Worm (Caenorhabditis elegans): ENCODE measurements around the gene K09H11.4.

Gene K09H11.4

DNA sequence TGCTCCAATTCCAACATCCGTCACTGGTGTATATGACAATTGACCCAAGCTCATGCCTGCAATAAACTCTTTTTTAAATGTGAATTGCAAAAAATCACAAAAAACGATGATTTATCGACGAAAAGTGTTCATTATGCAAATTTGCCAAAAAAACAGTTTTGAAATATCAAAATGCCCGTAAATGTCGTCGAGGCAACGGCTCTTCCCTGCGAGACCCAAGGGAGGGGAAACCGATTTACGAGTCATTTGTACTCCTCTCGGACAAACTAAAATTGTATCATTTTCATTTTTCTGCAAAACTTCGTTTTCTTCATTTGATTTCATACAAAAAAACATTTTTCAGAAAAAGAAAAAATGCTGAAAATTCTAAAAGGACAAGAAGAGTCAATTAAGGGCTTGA lies 41.8 kb downstream of the K09H11.4 start, which contains the start of the genes hmgs-1 and F25B4.4 (continued):
- TF ChIP-seq nfya-1 (tag; optimal IDR thresholded peaks at IDR 0.05) (peak; percentile 81), nhr-11 (tag; optimal IDR thresholded peaks at IDR 0.05) (no peak), Y22D7AL.16 (tag; optimal IDR thresholded peaks at IDR 0.05) (no peak), ceh-30 (tag; optimal IDR thresholded peaks at IDR 0.05) (no peak), ceh-48 (tag; optimal IDR thresholded peaks at IDR 0.05) (no peak), pha-2 (tag; optimal IDR thresholded peaks at IDR 0.05) (no peak), syd-9 (tag; optimal IDR thresholded peaks at IDR 0.05) (no peak), fax-1 (tag; optimal IDR thresholded peaks at IDR 0.05) (no peak), fkh-10 (GFP tag; optimal IDR thresholded peaks at IDR 0.05) (no peak), ets-4 (tag; optimal IDR thresholded peaks at IDR 0.05) (no peak), pax-1 (tag; optimal IDR thresholded peaks at IDR 0.05) (peak; percentile 35), ceh-2 (tag; optimal IDR thresholded peaks at IDR 0.05) (peak; percentile 13), pros-1 (tag; optimal IDR thresholded peaks at IDR 0.05) (no peak), elt-2 (tag; optimal IDR thresholded peaks at IDR 0.05) (peak; percentile 23), madf-2 (tag; optimal IDR thresholded peaks at IDR 0.05) (no peak), lim-6 (tag; optimal IDR thresholded peaks at IDR 0.05) (no peak), ceh-24 (tag; optimal IDR thresholded peaks at IDR 0.05) (no peak), sdc-2 (tag; optimal IDR thresholded peaks at IDR 0.05) (no peak), K09A11.1 (tag; optimal IDR thresholded peaks at IDR 0.05; ENCODE audit: insufficient read depth) (peak; percentile 9), fkh-6 (tag; optimal IDR thresholded peaks at IDR 0.05) (no peak), lin-11 (tag; optimal IDR thresholded peaks at IDR 0.05) (no peak)

DNA sequence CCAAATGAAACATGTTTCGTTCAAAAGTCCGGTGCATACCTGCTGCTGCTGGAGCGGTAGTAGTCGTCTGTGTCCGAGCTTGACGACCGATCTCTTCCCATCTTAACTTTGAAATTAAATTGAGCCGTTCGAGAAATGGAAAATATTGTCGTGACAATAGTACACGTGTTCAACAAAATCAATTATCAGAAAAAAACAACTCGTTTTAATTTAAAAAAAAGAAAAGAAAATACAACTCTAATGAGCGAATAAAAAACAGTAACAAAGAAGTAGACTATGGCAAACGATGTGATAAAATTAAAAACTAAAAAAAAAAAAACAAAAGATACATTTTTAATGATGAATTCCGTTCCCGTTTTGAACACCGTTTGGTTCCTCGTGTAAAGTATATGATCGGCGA lies 43.8 kb downstream of the K09H11.4 start, which contains the start of gene prp-39:
Gene prp-39 (minus strand): TSS at position 101 of the 400 bp plus-strand sequence.
- TF ChIP-seq sox-4 (tag; optimal IDR thresholded peaks at IDR 0.05): no peak
- no peak for TF ChIP-seq ceh-2 (tag; optimal IDR thresholded peaks at IDR 0.05)
- no peak for TF ChIP-seq madf-2 (tag; optimal IDR thresholded peaks at IDR 0.05)
- TF ChIP-seq ceh-6 (GFP tag; optimal IDR thresholded peaks at IDR 0.05): no peak
- TF ChIP-seq hlh-13 (GFP tag; optimal IDR thresholded peaks at IDR 0.05): no peak
- TF ChIP-seq pha-2 (tag; optimal IDR thresholded peaks at IDR 0.05): no peak
- TF ChIP-seq K09A11.1 (tag; optimal IDR thresholded peaks at IDR 0.05; ENCODE audit: insufficient read depth): no peak
- no peak for TF ChIP-seq ama-1 (optimal IDR thresholded peaks at IDR 0.05)
- no peak for TF ChIP-seq hlh-6 (tag; optimal IDR thresholded peaks at IDR 0.05)
- no peak for TF ChIP-seq dmd-4 (tag; optimal IDR thresholded peaks at IDR 0.05; ENCODE audit: borderline replicate concordance)
- TF ChIP-seq T23F11.4 (GFP tag; optimal IDR thresholded peaks at IDR 0.05): no peak
- no peak for TF ChIP-seq pqm-1 (tag; optimal IDR thresholded peaks at IDR 0.05)

DNA sequence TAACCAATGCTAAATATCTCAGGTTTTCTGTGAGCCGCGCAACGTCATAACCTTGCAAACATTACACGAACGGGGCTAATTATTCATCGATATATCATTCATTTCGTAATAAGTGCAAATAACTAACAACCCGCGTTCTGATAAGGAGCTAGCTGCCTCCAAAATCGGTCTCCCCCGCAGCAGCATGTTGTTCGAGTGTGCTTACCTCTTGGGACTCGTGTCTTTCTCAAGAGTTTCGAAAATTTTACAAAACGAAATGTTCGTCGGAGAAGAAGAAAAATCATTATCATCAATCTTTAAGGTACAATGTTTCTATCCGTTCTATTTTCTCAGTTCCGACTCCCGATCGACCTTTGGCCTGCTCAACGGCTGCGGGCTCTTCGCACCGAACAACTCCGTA lies 48.4 kb downstream of the K09H11.4 start:
- TF ChIP-seq C08G9.2 (tag; optimal IDR thresholded peaks at IDR 0.05) (no peak), sox-2 (GFP tag; IDR thresholded peaks at IDR 0.05) (no peak), elt-2 (tag; optimal IDR thresholded peaks at IDR 0.05) (peak; percentile 4), ceh-24 (tag; optimal IDR thresholded peaks at IDR 0.05) (no peak), ceh-30 (tag; optimal IDR thresholded peaks at IDR 0.05) (no peak), K09A11.1 (tag; optimal IDR thresholded peaks at IDR 0.05; ENCODE audit: insufficient read depth) (no peak), hlh-13 (GFP tag; optimal IDR thresholded peaks at IDR 0.05) (no peak), pha-2 (tag; optimal IDR thresholded peaks at IDR 0.05) (peak; percentile 3)

DNA sequence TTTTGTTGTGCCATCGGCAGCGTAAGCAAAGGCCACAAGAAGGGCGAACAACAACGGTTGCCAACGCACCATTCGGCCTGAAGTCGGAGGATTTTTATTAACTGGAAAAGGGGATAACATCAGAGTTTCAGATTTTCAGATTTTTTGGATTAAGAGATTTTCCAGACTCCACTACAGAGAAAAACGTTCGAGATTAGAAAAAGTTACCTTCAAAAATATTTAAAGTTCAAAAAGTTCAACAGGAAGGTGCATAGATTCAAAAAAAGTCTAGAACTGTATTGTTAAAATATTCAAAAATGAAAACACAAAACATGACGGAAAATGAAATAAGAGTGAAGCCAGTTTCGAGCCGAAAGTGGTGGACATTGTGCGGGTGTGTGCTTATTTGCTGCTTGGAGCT lies 50.4 kb downstream of the K09H11.4 start, which contains the start of gene pqn-13:
Gene pqn-13 (minus strand): TSS at position 101 of the 400 bp plus-strand sequence.
- TF ChIP-seq ceh-22 (tag; optimal IDR thresholded peaks at IDR 0.05) (no peak), T23F11.4 (GFP tag; optimal IDR thresholded peaks at IDR 0.05) (no peak), ceh-18 (tag; optimal IDR thresholded peaks at IDR 0.05) (no peak), ahr-1 (tag; optimal IDR thresholded peaks at IDR 0.05) (no peak), fkh-6 (tag; optimal IDR thresholded peaks at IDR 0.05) (no peak), pax-1 (tag; optimal IDR thresholded peaks at IDR 0.05) (no peak), F13H6.1 (tag; optimal IDR thresholded peaks at IDR 0.05) (no peak), C08G9.2 (tag; optimal IDR thresholded peaks at IDR 0.05) (no peak), ceh-48 (tag; optimal IDR thresholded peaks at IDR 0.05) (no peak), ceh-14 (tag; optimal IDR thresholded peaks at IDR 0.05) (no peak), ttx-3 (tag; optimal IDR thresholded peaks at IDR 0.05) (no peak), unc-86 (tag; optimal IDR thresholded peaks at IDR 0.05) (no peak), rnt-1 (tag; optimal IDR thresholded peaks at IDR 0.05) (no peak), pha-2 (tag; optimal IDR thresholded peaks at IDR 0.05) (no peak), K02D7.2 (tag; optimal IDR thresholded peaks at IDR 0.05) (no peak), ceh-9 (tag; optimal IDR thresholded peaks at IDR 0.05) (no peak), hlh-8 (tag; optimal IDR thresholded peaks at IDR 0.05) (no peak)

Data from whole organism, late embryonic.